Fruit fly (Drosophila melanogaster) whole organism, embryonic: ENCODE results near the gene CG6356.

Experiments
- CG10565 ChIP-seq: fragments of 200-800 bp; sonication (Bioruptor generic); optimal IDR thresholded peaks from 3 replicates; lab custom pipeline; 2016; ENCODE audit warnings: missing biosample characterization, mild to moderate bottlenecking, missing genetic modification characterization
- CG11456 ChIP-seq: fragments of 200-800 bp; sonication (Bioruptor generic); IDR thresholded peaks from 3 replicates; pipeline ENCODE4 v1.3.6; 2022; ENCODE audit warnings: missing biosample characterization, missing genetic modification characterization
- CG11695 ChIP-seq: fragments of 200-800 bp; sonication (Bioruptor generic); IDR thresholded peaks from 3 replicates; pipeline ENCODE4 v1.3.6; 2022; ENCODE audit warnings: missing biosample characterization, missing genetic modification characterization
- CG12391 ChIP-seq: fragments of 200-800 bp; sonication (Bioruptor generic); optimal IDR thresholded peaks from 3 replicates; lab custom pipeline; 2018; ENCODE audit warnings: missing biosample characterization, mild to moderate bottlenecking, missing genetic modification characterization, moderate library complexity
- CG13123 ChIP-seq: fragments of 200-800 bp; sonication (Bioruptor generic); optimal IDR thresholded peaks from 2 replicates; lab custom pipeline; 2016; ENCODE audit warnings: missing biosample characterization, missing genetic modification characterization
- CG13287 ChIP-seq: fragments of 200-800 bp; sonication (Bioruptor generic); IDR thresholded peaks from 2 replicates; pipeline ENCODE4 v1.3.6; 2022; ENCODE audit warnings: missing biosample characterization, missing genetic modification characterization; ENCODE audit not compliant: partially characterized antibody
- CG13424 ChIP-seq: fragments of 200-800 bp; sonication (Bioruptor generic); optimal IDR thresholded peaks from 2 replicates; lab custom pipeline; 2019; ENCODE audit warnings: missing biosample characterization, mild to moderate bottlenecking, missing genetic modification characterization, moderate library complexity
- CG1529 ChIP-seq: fragments of 200-800 bp; sonication (Bioruptor generic); optimal IDR thresholded peaks from 3 replicates; lab custom pipeline; 2018; ENCODE audit warnings: missing biosample characterization, missing genetic modification characterization
- CG15514 ChIP-seq: fragments of 200-800 bp; sonication (Bioruptor generic); optimal IDR thresholded peaks from 3 replicates; lab custom pipeline; 2017; ENCODE audit warnings: missing biosample characterization, missing genetic modification characterization, mild to moderate bottlenecking, moderate library complexity, missing genetic modification reagents
- CG1603 ChIP-seq: fragments of 200-800 bp; sonication (Bioruptor generic); optimal IDR thresholded peaks from 2 replicates; lab custom pipeline; 2019; ENCODE audit warnings: missing biosample characterization, mild to moderate bottlenecking, missing genetic modification characterization, moderate library complexity
- CG16779 ChIP-seq: fragments of 200-800 bp; sonication (Bioruptor generic); IDR thresholded peaks from 2 replicates; pipeline ENCODE4 v1.3.6; 2022; ENCODE audit warnings: missing biosample characterization, missing genetic modification characterization
- CG16813 ChIP-seq: fragments of 200-800 bp; sonication (Bioruptor generic); IDR thresholded peaks from 3 replicates; pipeline ENCODE4 v1.3.6; 2022; ENCODE audit warnings: missing biosample characterization, missing genetic modification characterization; ENCODE audit not compliant: partially characterized antibody
- CG16863 ChIP-seq: fragments of 200-800 bp; sonication (Bioruptor generic); optimal IDR thresholded peaks from 3 replicates; lab custom pipeline; 2016; ENCODE audit warnings: missing biosample characterization, missing genetic modification characterization
- CG2129 ChIP-seq: fragments of 200-800 bp; sonication (Bioruptor generic); IDR thresholded peaks from 2 replicates; pipeline ENCODE4 v1.3.6; 2022; ENCODE audit warnings: missing biosample characterization, missing genetic modification characterization; ENCODE audit not compliant: partially characterized antibody
- CG31388 ChIP-seq: fragments of 200-800 bp; sonication (Bioruptor generic); optimal IDR thresholded peaks from 2 replicates; lab custom pipeline; 2016; ENCODE audit warnings: missing biosample characterization, missing genetic modification characterization
- CG34376 ChIP-seq: fragments of 200-800 bp; sonication (Bioruptor generic); optimal IDR thresholded peaks from 2 replicates; lab custom pipeline; 2018; ENCODE audit warnings: missing biosample characterization, mild to moderate bottlenecking, missing genetic modification characterization
- CG3726 ChIP-seq: fragments of 200-800 bp; sonication (Bioruptor generic); IDR thresholded peaks from 3 replicates; pipeline ENCODE4, ENCODE4 v1.3.6; 2022; ENCODE audit warnings: missing biosample characterization, missing genetic modification characterization
- CG3847 ChIP-seq: fragments of 200-800 bp; sonication (Bioruptor generic); IDR thresholded peaks from 2 replicates; pipeline ENCODE4 v1.3.6; 2022; ENCODE audit warnings: missing biosample characterization, missing genetic modification characterization
- CG4707 ChIP-seq: fragments of 200-800 bp; sonication (Bioruptor generic); optimal IDR thresholded peaks from 2 replicates; lab custom pipeline; 2018; ENCODE audit warnings: missing biosample characterization, mild to moderate bottlenecking, missing genetic modification characterization, moderate library complexity
- CG6791 ChIP-seq: fragments of 200-800 bp; sonication (Bioruptor generic); IDR thresholded peaks from 3 replicates; pipeline ENCODE4 v1.3.6; 2022; ENCODE audit warnings: missing biosample characterization, missing genetic modification characterization; ENCODE audit not compliant: partially characterized antibody
- CG7556 ChIP-seq: fragments of 200-800 bp; sonication (Bioruptor generic); optimal IDR thresholded peaks from 2 replicates; lab custom pipeline; 2017; ENCODE audit warnings: missing biosample characterization, mild to moderate bottlenecking, missing genetic modification characterization
- D19B ChIP-seq: fragments of 200-800 bp; sonication (Bioruptor generic); optimal IDR thresholded peaks from 2 replicates; lab custom pipeline; 2017; ENCODE audit warnings: missing biosample characterization, mild to moderate bottlenecking, missing genetic modification characterization
- Dip2 ChIP-seq: fragments of 200-800 bp; sonication (Bioruptor generic); IDR thresholded peaks from 2 replicates; pipeline ENCODE4 v1.3.6; 2022; ENCODE audit warnings: missing biosample characterization, missing genetic modification characterization
- Ets65A ChIP-seq: fragments of 200-800 bp; sonication (Bioruptor generic); peaks from one replicate; lab custom pipeline; 2016; ENCODE audit warnings: missing biosample characterization, missing genetic modification characterization
- Fer3 ChIP-seq: fragments of 200-800 bp; sonication (Bioruptor generic); optimal IDR thresholded peaks from 2 replicates; lab custom pipeline; 2018; ENCODE audit warnings: missing biosample characterization, mild to moderate bottlenecking, missing genetic modification characterization, moderate library complexity
- Jarid2 ChIP-seq: fragments of 200-800 bp; sonication (Bioruptor generic); optimal IDR thresholded peaks from 3 replicates; lab custom pipeline; 2017; ENCODE audit warnings: mild to moderate bottlenecking, missing biosample characterization, missing genetic modification reagents, missing genetic modification characterization
- Lhr ChIP-seq: fragments of 200-800 bp; sonication (Bioruptor generic); optimal IDR thresholded peaks from 3 replicates; lab custom pipeline; 2017; ENCODE audit warnings: mild to moderate bottlenecking, missing biosample characterization, missing genetic modification reagents, missing genetic modification characterization
- MTF-1 ChIP-seq: fragments of 200-800 bp; sonication (Bioruptor generic); optimal IDR thresholded peaks from 2 replicates; lab custom pipeline; 2018; ENCODE audit warnings: missing biosample characterization, mild to moderate bottlenecking, missing genetic modification characterization, borderline replicate concordance
- Med ChIP-seq: fragments of 200-800 bp; sonication (Bioruptor generic); peaks from one replicate; lab custom pipeline; 2016; ENCODE audit warnings: missing biosample characterization, missing genetic modification characterization, mild to moderate bottlenecking, inconsistent platforms, moderate library complexity
- Opbp ChIP-seq: fragments of 200-800 bp; sonication (Bioruptor generic); IDR thresholded peaks from 3 replicates; pipeline ENCODE4 v1.3.6; 2022; ENCODE audit warnings: missing biosample characterization, missing genetic modification characterization; ENCODE audit not compliant: partially characterized antibody
- Poxn ChIP-seq: fragments of 200-800 bp; sonication (Bioruptor generic); IDR thresholded peaks from 2 replicates; pipeline ENCODE4 v1.3.6; 2022; ENCODE audit warnings: missing biosample characterization, missing genetic modification characterization
- Scr ChIP-seq: fragments of 200-800 bp; sonication (Bioruptor generic); IDR thresholded peaks from 2 replicates; pipeline ENCODE4 v1.3.6; 2022; ENCODE audit warnings: missing biosample characterization, missing genetic modification characterization; ENCODE audit not compliant: partially characterized antibody
- abd-A ChIP-seq: fragments of 200-800 bp; sonication (Bioruptor generic); optimal IDR thresholded peaks from 3 replicates; lab custom pipeline; 2019; ENCODE audit warnings: missing biosample characterization, mild to moderate bottlenecking, missing genetic modification characterization, moderate library complexity
- amos ChIP-seq: fragments of 200-800 bp; sonication (Bioruptor generic); IDR thresholded peaks from 2 replicates; pipeline ENCODE4 v1.3.6; 2022; ENCODE audit warnings: missing biosample characterization, missing genetic modification characterization; ENCODE audit not compliant: partially characterized antibody
- cato ChIP-seq: fragments of 200-800 bp; sonication (Bioruptor generic); optimal IDR thresholded peaks from 2 replicates; lab custom pipeline; 2016; ENCODE audit warnings: missing biosample characterization, missing genetic modification characterization, borderline replicate concordance
- chinmo ChIP-seq: fragments of 200-800 bp; sonication (Bioruptor generic); IDR thresholded peaks from 4 replicates; pipeline ENCODE4 v1.3.6; 2022; ENCODE audit warnings: missing biosample characterization, missing genetic modification characterization; ENCODE audit not compliant: partially characterized antibody
- chm ChIP-seq: fragments of 200-800 bp; sonication (Bioruptor generic); IDR thresholded peaks from 2 replicates; pipeline ENCODE4 v1.3.6; 2022; ENCODE audit warnings: missing biosample characterization, missing genetic modification characterization
- ci ChIP-seq: fragments of 200-800 bp; sonication (Bioruptor generic); IDR thresholded peaks from 3 replicates; pipeline ENCODE4 v1.3.6; 2022; ENCODE audit warnings: missing biosample characterization, missing genetic modification characterization
- danr ChIP-seq: fragments of 200-800 bp; sonication (Bioruptor generic); IDR thresholded peaks from 2 replicates; pipeline ENCODE4 v1.3.6; 2022; ENCODE audit warnings: missing biosample characterization, missing genetic modification characterization
- dysf ChIP-seq: fragments of 200-800 bp; sonication (Bioruptor generic); IDR thresholded peaks from 3 replicates; pipeline ENCODE4 v1.3.6; 2022; ENCODE audit warnings: missing biosample characterization, missing genetic modification characterization
- ewg ChIP-seq: fragments of 200-800 bp; sonication (Bioruptor generic); optimal IDR thresholded peaks from 3 replicates; lab custom pipeline; 2017; ENCODE audit warnings: mild to moderate bottlenecking, missing biosample characterization, missing genetic modification reagents, missing genetic modification characterization
- hkb ChIP-seq, 2 experiments: fragments of 200-800 bp in 1 of 2; fragments of >200 bp in 1 of 2; sonication (Bioruptor generic) in 1 of 2; IDR thresholded peaks in 1 of 2; optimal IDR thresholded peaks in 1 of 2; 2 replicates each; pipeline versions ENCODE4 v1.3.6 to Lab custom; 2017 to 2022; ENCODE audit warnings: missing biosample characterization in 1 of 2, missing genetic modification characterization in 1 of 2
- ken ChIP-seq: fragments of 200-800 bp; sonication (Bioruptor generic); IDR thresholded peaks from 3 replicates; pipeline ENCODE4 v1.3.6; 2022; ENCODE audit warnings: missing biosample characterization, missing genetic modification characterization
- psq ChIP-seq: fragments of 200-800 bp; sonication (Bioruptor generic); optimal IDR thresholded peaks from 2 replicates; lab custom pipeline; 2017; ENCODE audit warnings: missing biosample characterization, missing genetic modification characterization
- sisA ChIP-seq: fragments of 200-800 bp; sonication (Bioruptor generic); IDR thresholded peaks from 2 replicates; pipeline ENCODE4 v1.3.6; 2022; ENCODE audit warnings: missing biosample characterization, missing genetic modification characterization
- slp2 ChIP-seq: fragments of 200-800 bp; sonication (Bioruptor generic); optimal IDR thresholded peaks from 2 replicates; lab custom pipeline; 2016; ENCODE audit warnings: missing biosample characterization, missing genetic modification characterization
- twi ChIP-seq: fragments of 200-800 bp; optimal IDR thresholded peaks from 2 replicates; lab custom pipeline; 2019; ENCODE audit warnings: missing biosample characterization, mild to moderate bottlenecking, missing genetic modification characterization, moderate library complexity
- yki ChIP-seq: fragments of >200 bp; optimal IDR thresholded peaks from 3 replicates; lab custom pipeline; 2018

CG6356 gene

DNA sequence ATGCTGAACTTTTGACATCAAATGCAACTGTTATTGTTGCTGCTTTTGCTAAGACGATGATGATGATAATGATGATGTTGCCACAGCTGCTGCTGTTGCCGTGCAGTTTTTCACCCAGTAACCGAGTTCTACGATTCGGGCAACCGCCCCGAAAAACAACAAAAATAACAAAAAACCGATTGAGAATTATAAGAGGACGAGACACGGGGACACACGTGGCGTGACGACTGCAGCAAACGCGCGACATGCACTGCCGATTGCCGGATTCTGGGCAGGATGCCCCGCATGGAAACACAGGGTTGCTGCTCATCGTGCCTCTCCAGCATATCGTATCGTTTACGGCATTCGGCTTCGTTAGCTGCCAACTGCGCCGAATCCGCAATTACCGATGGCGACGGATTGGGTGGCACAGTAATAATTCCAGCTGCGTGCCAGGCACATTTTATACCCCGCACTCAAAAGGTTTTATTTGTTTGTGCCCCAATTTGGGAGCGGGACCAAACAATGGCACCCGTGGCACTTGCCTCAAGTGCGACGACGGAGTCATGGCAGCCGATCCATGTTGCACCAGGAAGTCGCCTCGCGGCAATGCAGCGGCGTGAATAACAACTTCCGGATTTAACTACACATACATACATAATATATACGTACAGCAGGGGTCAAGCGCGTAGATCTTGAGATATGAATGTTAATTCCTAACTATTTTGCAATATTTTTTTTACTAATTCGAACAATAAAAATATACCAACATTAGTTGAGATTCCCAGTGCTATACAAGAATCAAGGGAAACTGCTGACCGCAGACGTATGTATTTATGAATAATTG, 20.0 kb upstream of the CG6356 start (continued):
- no peak for TF ChIP-seq CG3726
- no peak for TF ChIP-seq sisA
- TF ChIP-seq Fer3 (tag; lab: Kevin White, UChicago): no peak
- TF ChIP-seq Dip2 (GFP tag; lab: Robert Waterston, UW): no peak
- TF ChIP-seq Med (GFP tag; lab: Kevin White, UChicago): peak; percentile 71
- TF ChIP-seq twi (tag; lab: Kevin White, UChicago): no peak
- TF ChIP-seq Lhr: no peak
- no peak for TF ChIP-seq hkb (optimal IDR thresholded peaks at IDR 0.05; lab: Kevin White, UChicago)
- TF ChIP-seq hkb (GFP tag; IDR thresholded peaks at IDR 0.05; lab: Robert Waterston, UW): 0 out of 2 replicates have a peak, but pooled peaks have one; percentile 9
- TF ChIP-seq yki (lab: Kevin White, UChicago): no peak
- 0 out of 3 replicates have a peak, but pooled peaks have one; percentile 11 for TF ChIP-seq ci
- no peak for TF ChIP-seq cato
- TF ChIP-seq CG31388 (GFP tag; lab: Kevin White, UChicago): no peak
- no peak for TF ChIP-seq MTF-1 (GFP tag; lab: Kevin White, UChicago)
- no peak for TF ChIP-seq amos (GFP tag; lab: Robert Waterston, UW)
- TF ChIP-seq CG34376: no peak
- no peak for TF ChIP-seq CG6791 (GFP tag; lab: Robert Waterston, UW)
- no peak for TF ChIP-seq slp2
- TF ChIP-seq CG13123: no peak
- TF ChIP-seq psq (GFP tag; lab: Kevin White, UChicago): no peak
- no peak for TF ChIP-seq CG15514 (GFP tag; lab: Kevin White, UChicago)
- TF ChIP-seq Poxn (GFP tag; lab: Robert Waterston, UW): no peak
- no peak for TF ChIP-seq CG1603 (tag; lab: Kevin White, UChicago)
- no peak for TF ChIP-seq CG16863 (GFP tag; lab: Kevin White, UChicago)
- TF ChIP-seq abd-A (tag; lab: Kevin White, UChicago): peak; percentile 65
- peak; percentile 82 for TF ChIP-seq D19B
- TF ChIP-seq chm (GFP tag; lab: Robert Waterston, UW): 0 out of 2 replicates have a peak, but pooled peaks have one; percentile 42
- TF ChIP-seq CG1529 (GFP tag; lab: Kevin White, UChicago): no peak
- no peak for TF ChIP-seq CG3847 (GFP tag; lab: Robert Waterston, UW)
- peak; percentile 37 for TF ChIP-seq Ets65A (GFP tag; lab: Kevin White, UChicago)
- TF ChIP-seq CG7556: no peak
- TF ChIP-seq CG16779: no peak
- no peak for TF ChIP-seq CG13424 (tag; lab: Kevin White, UChicago)
- no peak for TF ChIP-seq CG11695 (GFP tag; lab: Robert Waterston, UW)
- TF ChIP-seq ken: 0 out of 3 replicates have a peak, but pooled peaks have one; percentile 13
- TF ChIP-seq Jarid2 (GFP tag; lab: Kevin White, UChicago): peak; percentile 11
- no peak for TF ChIP-seq CG12391 (tag; lab: Kevin White, UChicago)
- TF ChIP-seq chinmo (GFP tag; lab: Robert Waterston, UW): 0 out of 4 replicates have a peak, but pooled peaks have one; percentile 42
- TF ChIP-seq Scr (GFP tag; lab: Robert Waterston, UW): no peak
- peak; percentile 91 for TF ChIP-seq ewg (GFP tag; lab: Kevin White, UChicago)
- no peak for TF ChIP-seq danr
- TF ChIP-seq CG13287 (GFP tag; lab: Robert Waterston, UW): no peak
- TF ChIP-seq CG16813: no peak
- TF ChIP-seq Opbp (GFP tag; lab: Robert Waterston, UW): 0 out of 3 replicates have a peak, but pooled peaks have one; percentile 13
- 0 out of 3 replicates have a peak, but pooled peaks have one; percentile 14 for TF ChIP-seq dysf
- no peak for TF ChIP-seq CG10565 (GFP tag; lab: Kevin White, UChicago)
- no peak for TF ChIP-seq CG2129
- TF ChIP-seq CG4707 (GFP tag; lab: Kevin White, UChicago): no peak
- TF ChIP-seq CG11456 (GFP tag; lab: Robert Waterston, UW): no peak
